Fruit fly (Drosophila melanogaster) whole organism, embryonic: ENCODE data around the gene RpLP1.

Experiments used
- BEAF-32 ChIP-seq: fragments of 200-800 bp; sonication (Bioruptor generic); optimal IDR thresholded peaks from 3 replicates; lab custom pipeline; 2017; ENCODE audit warnings: missing biosample characterization, missing genetic modification characterization, mild to moderate bottlenecking, moderate library complexity, missing genetic modification reagents
- BtbVII ChIP-seq: fragments of 200-800 bp; sonication (Bioruptor generic); optimal IDR thresholded peaks from 3 replicates; lab custom pipeline; 2017; ENCODE audit warnings: missing biosample characterization, mild to moderate bottlenecking, missing genetic modification characterization
- CG10147 ChIP-seq: fragments of 200-800 bp; sonication (Bioruptor generic); optimal IDR thresholded peaks from 2 replicates; lab custom pipeline; 2019; ENCODE audit warnings: missing biosample characterization, mild to moderate bottlenecking, missing genetic modification characterization, moderate library complexity
- CG10543 ChIP-seq: fragments of 200-800 bp; sonication (Bioruptor generic); optimal IDR thresholded peaks from 3 replicates; lab custom pipeline; 2017; ENCODE audit warnings: missing biosample characterization, mild to moderate bottlenecking, missing genetic modification characterization, moderate library complexity
- CG11247 ChIP-seq: fragments of 200-800 bp; sonication (Bioruptor generic); IDR thresholded peaks from 2 replicates; pipeline ENCODE4 v1.3.6; 2022; ENCODE audit warnings: missing biosample characterization, missing genetic modification characterization
- CG11456 ChIP-seq: fragments of 200-800 bp; sonication (Bioruptor generic); IDR thresholded peaks from 3 replicates; pipeline ENCODE4 v1.3.6; 2022; ENCODE audit warnings: missing biosample characterization, missing genetic modification characterization
- CG12155 ChIP-seq: fragments of 200-800 bp; sonication (Bioruptor generic); optimal IDR thresholded peaks from 3 replicates; lab custom pipeline; 2016; ENCODE audit warnings: missing biosample characterization, missing genetic modification characterization
- CG12299 ChIP-seq: fragments of 200-800 bp; sonication (Bioruptor generic); optimal IDR thresholded peaks from 2 replicates; lab custom pipeline; 2018; ENCODE audit warnings: missing biosample characterization, mild to moderate bottlenecking, missing genetic modification characterization
- CG12391 ChIP-seq: fragments of 200-800 bp; sonication (Bioruptor generic); optimal IDR thresholded peaks from 3 replicates; lab custom pipeline; 2018; ENCODE audit warnings: missing biosample characterization, mild to moderate bottlenecking, missing genetic modification characterization, moderate library complexity
- CG12769 ChIP-seq: fragments of 200-800 bp; sonication (Bioruptor generic); optimal IDR thresholded peaks from 2 replicates; lab custom pipeline; 2019; ENCODE audit warnings: missing biosample characterization, mild to moderate bottlenecking, missing genetic modification characterization, moderate library complexity
- CG13296 ChIP-seq: fragments of 200-800 bp; sonication (Bioruptor generic); optimal IDR thresholded peaks from 3 replicates; lab custom pipeline; 2018; ENCODE audit warnings: missing biosample characterization, mild to moderate bottlenecking, missing genetic modification characterization
- CG14050 ChIP-seq: fragments of 200-800 bp; sonication (Bioruptor generic); IDR thresholded peaks from 3 replicates; pipeline ENCODE4 v1.3.6; 2022; ENCODE audit warnings: missing biosample characterization, missing genetic modification characterization
- CG14710 ChIP-seq: fragments of 200-800 bp; sonication (Bioruptor generic); optimal IDR thresholded peaks from 3 replicates; lab custom pipeline; 2019; ENCODE audit warnings: missing biosample characterization, mild to moderate bottlenecking, missing genetic modification characterization, moderate library complexity
- CG15601 ChIP-seq: fragments of 200-800 bp; sonication (Bioruptor generic); optimal IDR thresholded peaks from 3 replicates; lab custom pipeline; 2019; ENCODE audit warnings: missing biosample characterization, mild to moderate bottlenecking, missing genetic modification characterization, moderate library complexity
- CG1603 ChIP-seq: fragments of 200-800 bp; sonication (Bioruptor generic); optimal IDR thresholded peaks from 2 replicates; lab custom pipeline; 2019; ENCODE audit warnings: missing biosample characterization, mild to moderate bottlenecking, missing genetic modification characterization, moderate library complexity
- CG17359 ChIP-seq: fragments of 200-800 bp; sonication (Bioruptor generic); optimal IDR thresholded peaks from 3 replicates; lab custom pipeline; 2018; ENCODE audit warnings: missing biosample characterization, mild to moderate bottlenecking, missing genetic modification characterization, moderate library complexity
- CG18599 ChIP-seq: fragments of 200-800 bp; sonication (Bioruptor generic); optimal IDR thresholded peaks from 3 replicates; lab custom pipeline; 2017; ENCODE audit warnings: missing biosample characterization, missing genetic modification characterization, mild to moderate bottlenecking, moderate library complexity, missing genetic modification reagents
- CG18619 ChIP-seq: fragments of 200-800 bp; sonication (Bioruptor generic); optimal IDR thresholded peaks from 3 replicates; lab custom pipeline; 2017; ENCODE audit warnings: missing biosample characterization, mild to moderate bottlenecking, missing genetic modification characterization
- CG3407 ChIP-seq: fragments of 200-800 bp; sonication (Bioruptor generic); optimal IDR thresholded peaks from 2 replicates; lab custom pipeline; 2018; ENCODE audit warnings: missing biosample characterization, mild to moderate bottlenecking, missing genetic modification characterization
- CG4328 ChIP-seq: fragments of 200-800 bp; sonication (Bioruptor generic); optimal IDR thresholded peaks from 3 replicates; lab custom pipeline; 2017; ENCODE audit warnings: missing biosample characterization, missing genetic modification reagents, missing genetic modification characterization
- CG4617 ChIP-seq: fragments of 200-800 bp; sonication (Bioruptor generic); optimal IDR thresholded peaks from 3 replicates; lab custom pipeline; 2016; ENCODE audit warnings: missing biosample characterization, missing genetic modification characterization, borderline replicate concordance
- Dek ChIP-seq: fragments of 200-800 bp; sonication (Bioruptor generic); optimal IDR thresholded peaks from 3 replicates; lab custom pipeline; 2019; ENCODE audit warnings: missing biosample characterization, mild to moderate bottlenecking, missing genetic modification characterization, moderate library complexity
- Dip3 ChIP-seq: fragments of 200-800 bp; sonication (Bioruptor generic); optimal IDR thresholded peaks from 3 replicates; lab custom pipeline; 2016; ENCODE audit warnings: missing biosample characterization, missing genetic modification characterization
- E2f2 ChIP-seq: fragments of 200-800 bp; sonication (Bioruptor generic); IDR thresholded peaks from 2 replicates; pipeline ENCODE4 v1.3.6; 2022; ENCODE audit warnings: missing biosample characterization, missing genetic modification characterization
- Ets97D ChIP-seq: fragments of 200-800 bp; sonication (Bioruptor generic); optimal IDR thresholded peaks from 3 replicates; lab custom pipeline; 2016; ENCODE audit warnings: missing biosample characterization, missing genetic modification characterization
- Fer1 ChIP-seq: fragments of 200-800 bp; sonication (Bioruptor generic); optimal IDR thresholded peaks from 2 replicates; lab custom pipeline; 2017; ENCODE audit warnings: missing biosample characterization, mild to moderate bottlenecking, missing genetic modification characterization
- Hand ChIP-seq: fragments of 200-800 bp; sonication (Bioruptor generic); optimal IDR thresholded peaks from 2 replicates; lab custom pipeline; 2017; ENCODE audit warnings: mild to moderate bottlenecking, missing biosample characterization, missing genetic modification reagents, missing genetic modification characterization
- Hr39 ChIP-seq: fragments of >200 bp; optimal IDR thresholded peaks from 2 replicates; lab custom pipeline; 2017
- Med ChIP-seq: fragments of 200-800 bp; sonication (Bioruptor generic); peaks from one replicate; lab custom pipeline; 2016; ENCODE audit warnings: missing biosample characterization, missing genetic modification characterization, mild to moderate bottlenecking, inconsistent platforms, moderate library complexity
- Meics ChIP-seq: fragments of 200-800 bp; sonication (Bioruptor generic); optimal IDR thresholded peaks from 2 replicates; lab custom pipeline; 2017; ENCODE audit warnings: missing biosample characterization, mild to moderate bottlenecking, missing genetic modification characterization
- NC2α ChIP-seq: fragments of 200-800 bp; sonication (Bioruptor generic); optimal IDR thresholded peaks from 2 replicates; lab custom pipeline; 2016; ENCODE audit warnings: missing biosample characterization, missing genetic modification characterization
- Oaz ChIP-seq: fragments of 200-800 bp; sonication (Bioruptor generic); IDR thresholded peaks from 2 replicates; pipeline ENCODE4 v1.3.6; 2022; ENCODE audit warnings: missing biosample characterization, missing genetic modification characterization
- PHDP ChIP-seq: fragments of 200-800 bp; sonication (Bioruptor generic); optimal IDR thresholded peaks from 3 replicates; lab custom pipeline; 2018; ENCODE audit warnings: missing biosample characterization, mild to moderate bottlenecking, missing genetic modification characterization, moderate library complexity
- Sox102F ChIP-seq: fragments of 200-800 bp; sonication (Bioruptor generic); optimal IDR thresholded peaks from 2 replicates; lab custom pipeline; 2018; ENCODE audit warnings: missing biosample characterization, mild to moderate bottlenecking, missing genetic modification characterization, moderate library complexity
- bigmax ChIP-seq: fragments of 200-800 bp; sonication (Bioruptor generic); optimal IDR thresholded peaks from 2 replicates; lab custom pipeline; 2018; ENCODE audit warnings: missing biosample characterization, mild to moderate bottlenecking, missing genetic modification characterization
- chinmo ChIP-seq: fragments of 200-800 bp; sonication (Bioruptor generic); IDR thresholded peaks from 4 replicates; pipeline ENCODE4 v1.3.6; 2022; ENCODE audit warnings: missing biosample characterization, missing genetic modification characterization; ENCODE audit not compliant: partially characterized antibody
- da ChIP-seq: fragments of 200-800 bp; sonication (Bioruptor generic); optimal IDR thresholded peaks from 2 replicates; lab custom pipeline; 2016; ENCODE audit warnings: missing biosample characterization, missing genetic modification characterization
- dimm ChIP-seq: fragments of 200-800 bp; sonication (Bioruptor generic); IDR thresholded peaks from 2 replicates; pipeline ENCODE4 v1.3.6; 2022; ENCODE audit warnings: missing biosample characterization, missing genetic modification characterization
- fd102C ChIP-seq: fragments of 200-800 bp; sonication (Bioruptor generic); optimal IDR thresholded peaks from 2 replicates; lab custom pipeline; 2018; ENCODE audit warnings: missing biosample characterization, mild to moderate bottlenecking, missing genetic modification characterization, moderate library complexity
- fu2 ChIP-seq: fragments of 200-800 bp; sonication (Bioruptor generic); optimal IDR thresholded peaks from 2 replicates; lab custom pipeline; 2016; ENCODE audit warnings: missing biosample characterization, missing genetic modification characterization
- gcm2 ChIP-seq: fragments of 200-800 bp; sonication (Bioruptor generic); optimal IDR thresholded peaks from 2 replicates; lab custom pipeline; 2016; ENCODE audit warnings: missing biosample characterization, missing genetic modification characterization
- ham ChIP-seq: fragments of 200-800 bp; sonication (Bioruptor generic); IDR thresholded peaks from 2 replicates; pipeline ENCODE4 v1.3.6; 2022; ENCODE audit warnings: missing biosample characterization, missing genetic modification characterization
- hb ChIP-seq: fragments of 200-800 bp; sonication (Bioruptor generic); IDR thresholded peaks from 3 replicates; pipeline ENCODE4 v1.3.6; 2022; ENCODE audit warnings: missing biosample characterization, missing genetic modification characterization; ENCODE audit not compliant: partially characterized antibody
- mirr ChIP-seq: fragments of 200-800 bp; sonication (Bioruptor generic); optimal IDR thresholded peaks from 3 replicates; lab custom pipeline; 2018; ENCODE audit warnings: missing biosample characterization, mild to moderate bottlenecking, missing genetic modification characterization
- onecut ChIP-seq: fragments of 200-800 bp; sonication (Bioruptor generic); IDR thresholded peaks from 2 replicates; pipeline ENCODE4 v1.3.6; 2022; ENCODE audit warnings: missing biosample characterization, missing genetic modification characterization
- sens-2 ChIP-seq: fragments of 200-800 bp; sonication (Bioruptor generic); IDR thresholded peaks from 2 replicates; pipeline ENCODE4 v1.3.6; 2022; ENCODE audit warnings: missing biosample characterization, missing genetic modification characterization
- sob ChIP-seq: fragments of 200-800 bp; sonication (Bioruptor generic); IDR thresholded peaks from 2 replicates; pipeline ENCODE4 v1.3.6; 2022; ENCODE audit warnings: missing biosample characterization, missing genetic modification characterization
- zfh1 ChIP-seq: fragments of 200-800 bp; sonication (Bioruptor generic); IDR thresholded peaks from 3 replicates; pipeline ENCODE4 v1.3.6; 2022; ENCODE audit warnings: missing biosample characterization, missing genetic modification characterization
- zfh2 ChIP-seq: fragments of 200-800 bp; sonication (Bioruptor generic); optimal IDR thresholded peaks from 2 replicates; lab custom pipeline; 2016; ENCODE audit warnings: missing biosample characterization, missing genetic modification characterization

The RpLP1 gene

dm6 chr2L:468745-469358, 49.1 kb downstream of the RpLP1 start (continued):
- TF ChIP-seq gcm2 (GFP tag; lab: Kevin White, UChicago), result peak; percentile 14

DNA sequence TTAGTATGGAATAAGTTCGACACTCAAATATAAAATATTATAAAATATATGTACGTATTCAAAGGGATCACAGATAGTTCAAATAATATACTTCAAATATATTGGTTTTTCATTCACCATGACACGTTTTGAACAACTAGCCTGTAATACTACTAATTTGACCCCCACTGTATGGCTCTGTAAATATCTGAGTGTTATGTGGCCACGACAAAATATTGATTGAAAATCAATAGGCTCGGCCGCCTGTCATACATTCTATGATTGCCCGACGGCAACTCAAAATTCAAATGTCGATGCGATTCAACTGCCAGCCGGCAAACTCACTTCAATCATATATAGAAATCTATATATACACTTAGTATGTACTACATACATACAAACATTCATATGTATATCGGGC, 50.2 kb downstream of the RpLP1 start:
- TF ChIP-seq Oaz (GFP tag; lab: Robert Waterston, UW) (no peak), E2f2 (GFP tag; lab: Robert Waterston, UW) (no peak), Dek (no peak), CG10147 (no peak), CG14050 (GFP tag; lab: Robert Waterston, UW) (no peak), CG12299 (tag; lab: Kevin White, UChicago) (peak; percentile 7), CG15601 (tag; lab: Kevin White, UChicago) (peak; percentile 31), Ets97D (GFP tag; lab: Kevin White, UChicago) (no peak), da (GFP tag; lab: Kevin White, UChicago) (no peak), CG3407 (GFP tag; lab: Kevin White, UChicago) (peak; percentile 58), CG17359 (tag; lab: Kevin White, UChicago) (peak; percentile 27), Fer1 (GFP tag; lab: Kevin White, UChicago) (no peak), Hand (GFP tag; lab: Kevin White, UChicago) (no peak), CG12769 (tag; lab: Kevin White, UChicago) (peak; percentile 17), ham (no peak), chinmo (GFP tag; lab: Robert Waterston, UW) (no peak), CG4328 (GFP tag; lab: Kevin White, UChicago) (no peak), Sox102F (GFP tag; lab: Kevin White, UChicago) (peak; percentile 41), CG11247 (GFP tag; lab: Robert Waterston, UW) (no peak), Dip3 (no peak), sens-2 (GFP tag; lab: Robert Waterston, UW) (no peak), BtbVII (GFP tag; lab: Kevin White, UChicago) (no peak), bigmax (no peak), fd102C (GFP tag; lab: Kevin White, UChicago) (no peak), Hr39 (lab: Kevin White, UChicago) (no peak), CG13296 (no peak), Med (GFP tag; lab: Kevin White, UChicago) (peak; percentile 80), mirr (GFP tag; lab: Kevin White, UChicago) (no peak), PHDP (tag; lab: Kevin White, UChicago) (peak; percentile 13), fu2 (no peak), Meics (GFP tag; lab: Kevin White, UChicago) (no peak), zfh1 (GFP tag; lab: Robert Waterston, UW) (no peak), sob (GFP tag; lab: Robert Waterston, UW) (no peak), CG11456 (GFP tag; lab: Robert Waterston, UW) (no peak), CG4617 (no peak), zfh2 (GFP tag; lab: Kevin White, UChicago) (no peak), CG1603 (tag; lab: Kevin White, UChicago) (peak; percentile 48), CG18599 (peak; percentile 40), CG10543 (GFP tag; lab: Kevin White, UChicago) (no peak), CG12155 (GFP tag; lab: Kevin White, UChicago) (no peak), BEAF-32 (GFP tag; lab: Kevin White, UChicago) (no peak), CG12391 (tag; lab: Kevin White, UChicago) (peak; percentile 19), onecut (peak; percentile 67), NC2α (GFP tag; lab: Kevin White, UChicago) (no peak), dimm (no peak), CG14710 (tag; lab: Kevin White, UChicago) (no peak), CG18619 (no peak), hb (GFP tag; lab: Robert Waterston, UW) (no peak)
